Worm (Caenorhabditis elegans): ENCODE results near the gene ceh-60.
A peak's percentile ranks its signal among the peaks of the same experiment; 100 is the strongest.

ceh-60 gene

DNA sequence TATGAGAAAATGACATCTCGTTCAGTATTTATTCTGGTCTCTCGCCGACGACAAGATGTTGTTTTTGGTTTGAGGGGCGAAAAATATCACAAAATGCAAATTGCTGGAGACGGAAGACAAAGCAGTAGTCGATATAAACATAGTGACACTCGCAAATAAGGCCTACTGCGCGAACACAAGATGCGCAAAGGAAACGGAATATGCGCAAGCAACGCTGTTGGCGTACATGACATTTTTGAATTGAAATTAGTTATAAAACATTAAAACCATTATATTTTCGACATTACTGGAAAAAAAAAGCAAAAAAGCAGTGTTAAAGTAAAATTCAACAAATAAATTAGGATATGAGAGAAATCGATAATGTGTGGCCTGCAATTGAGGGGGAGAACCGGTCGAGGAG is 24.9 kb downstream of the ceh-60 start, which contains the start of gene cdf-1:
Gene cdf-1 (minus strand): TSS at position 136 of the 400 bp plus-strand sequence.
- TF ChIP-seq nhr-28 (tag; optimal IDR thresholded peaks at IDR 0.05) (no peak), ces-1 (GFP tag; optimal IDR thresholded peaks at IDR 0.05) (peak; percentile 29), unc-120 (tag; optimal IDR thresholded peaks at IDR 0.05; ENCODE audit: poor library complexity, severe bottlenecking) (no peak), lin-32 (GFP tag; optimal IDR thresholded peaks at IDR 0.05) (no peak), snpc-4 (tag; optimal IDR thresholded peaks at IDR 0.05) (no peak), tbx-8 (GFP tag; optimal IDR thresholded peaks at IDR 0.05) (no peak), hlh-1 (tag; optimal IDR thresholded peaks at IDR 0.05) (no peak), sptf-1 (tag; optimal IDR thresholded peaks at IDR 0.05) (peak; percentile 42), lsy-2 (tag; optimal IDR thresholded peaks at IDR 0.05) (no peak), unc-39 (tag; optimal IDR thresholded peaks at IDR 0.05) (no peak), mab-5 (tag; optimal IDR thresholded peaks at IDR 0.05) (no peak), zip-8 (tag; optimal IDR thresholded peaks at IDR 0.05) (no peak), drap-1 (GFP tag; optimal IDR thresholded peaks at IDR 0.05) (peak; percentile 23), M03D4.4 (tag; optimal IDR thresholded peaks at IDR 0.05) (no peak), mep-1 (tag; optimal IDR thresholded peaks at IDR 0.05) (peak; percentile 22), nhr-76 (tag; optimal IDR thresholded peaks at IDR 0.05) (no peak)

DNA sequence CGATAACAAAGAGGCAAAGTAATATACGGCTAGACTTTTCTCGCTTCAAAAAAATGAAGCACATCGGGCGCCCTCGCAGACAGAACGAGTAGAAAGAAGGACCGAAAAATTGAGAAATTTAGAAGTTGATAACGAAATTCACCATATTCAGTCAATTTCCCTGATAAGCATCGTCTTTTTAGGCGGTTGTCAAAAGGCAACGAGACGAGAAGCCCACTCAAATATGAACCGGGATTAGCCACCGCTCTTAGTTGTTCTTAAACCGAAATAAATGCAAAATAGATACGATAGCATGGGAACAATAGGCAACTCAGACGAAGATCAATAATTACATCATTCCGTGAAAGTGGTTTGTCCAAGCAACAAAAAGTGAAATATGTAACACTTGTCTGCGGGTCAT is 26.8 kb downstream of the ceh-60 start:
- TF ChIP-seq lin-13 (tag; optimal IDR thresholded peaks at IDR 0.05), result no peak
- TF ChIP-seq ceh-43 (GFP tag; optimal IDR thresholded peaks at IDR 0.05), result no peak
- TF ChIP-seq ztf-11 (tag; optimal IDR thresholded peaks at IDR 0.05), result no peak
- no peak for TF ChIP-seq blmp-1 (tag; optimal IDR thresholded peaks at IDR 0.05)
- no peak for TF ChIP-seq nhr-12 (tag; optimal IDR thresholded peaks at IDR 0.05)
- TF ChIP-seq sptf-1 (tag; optimal IDR thresholded peaks at IDR 0.05), result no peak
- no peak for TF ChIP-seq nhr-76 (tag; optimal IDR thresholded peaks at IDR 0.05)
- TF ChIP-seq ceh-39 (tag; optimal IDR thresholded peaks at IDR 0.05), result no peak
- TF ChIP-seq nhr-28 (tag; optimal IDR thresholded peaks at IDR 0.05), result no peak
- TF ChIP-seq mls-2 (tag; optimal IDR thresholded peaks at IDR 0.05), result no peak

DNA sequence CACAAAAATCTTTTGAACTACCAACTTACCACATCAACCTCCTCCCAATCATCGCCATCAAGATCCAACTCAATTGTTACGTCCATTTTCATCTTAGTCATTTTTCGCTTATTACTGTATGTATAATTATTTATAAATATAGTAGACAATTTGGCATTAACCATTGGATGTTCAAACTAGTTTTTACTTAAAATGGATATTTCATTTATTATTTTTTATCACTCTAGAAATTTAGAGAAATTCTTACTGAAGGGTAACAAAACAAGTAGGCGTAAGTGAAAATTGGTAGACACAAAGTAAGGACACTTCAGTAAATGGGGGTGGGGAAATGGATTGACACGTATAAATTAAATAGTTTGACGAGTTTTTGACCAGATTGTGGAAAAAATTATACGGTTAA is 30.2 kb downstream of the ceh-60 start, which contains the start of gene actl-1:
Gene actl-1 (minus strand): TSS at position 101 of the 400 bp plus-strand sequence.
- TF ChIP-seq nhr-237 (tag; optimal IDR thresholded peaks at IDR 0.05) (no peak), ceh-83 (GFP tag; optimal IDR thresholded peaks at IDR 0.05) (no peak), ceh-39 (tag; optimal IDR thresholded peaks at IDR 0.05) (no peak), zip-8 (tag; optimal IDR thresholded peaks at IDR 0.05) (no peak), unc-120 (tag; optimal IDR thresholded peaks at IDR 0.05; ENCODE audit: poor library complexity, severe bottlenecking) (no peak), sptf-1 (tag; optimal IDR thresholded peaks at IDR 0.05) (no peak), nhr-28 (tag; optimal IDR thresholded peaks at IDR 0.05) (no peak), elt-3 (tag; optimal IDR thresholded peaks at IDR 0.05) (no peak), ceh-43 (GFP tag; optimal IDR thresholded peaks at IDR 0.05) (no peak), bed-3 (GFP tag; optimal IDR thresholded peaks at IDR 0.05) (no peak), mep-1 (tag; optimal IDR thresholded peaks at IDR 0.05) (no peak), ztf-11 (tag; optimal IDR thresholded peaks at IDR 0.05) (no peak), mls-2 (tag; optimal IDR thresholded peaks at IDR 0.05) (no peak), lin-32 (GFP tag; optimal IDR thresholded peaks at IDR 0.05) (no peak), sem-2 (GFP tag; optimal IDR thresholded peaks at IDR 0.05) (no peak), ces-1 (GFP tag; optimal IDR thresholded peaks at IDR 0.05) (no peak), lin-13 (tag; optimal IDR thresholded peaks at IDR 0.05) (no peak), nhr-76 (tag; optimal IDR thresholded peaks at IDR 0.05) (no peak), lsy-2 (tag; optimal IDR thresholded peaks at IDR 0.05) (no peak), blmp-1 (tag; optimal IDR thresholded peaks at IDR 0.05) (no peak)

DNA sequence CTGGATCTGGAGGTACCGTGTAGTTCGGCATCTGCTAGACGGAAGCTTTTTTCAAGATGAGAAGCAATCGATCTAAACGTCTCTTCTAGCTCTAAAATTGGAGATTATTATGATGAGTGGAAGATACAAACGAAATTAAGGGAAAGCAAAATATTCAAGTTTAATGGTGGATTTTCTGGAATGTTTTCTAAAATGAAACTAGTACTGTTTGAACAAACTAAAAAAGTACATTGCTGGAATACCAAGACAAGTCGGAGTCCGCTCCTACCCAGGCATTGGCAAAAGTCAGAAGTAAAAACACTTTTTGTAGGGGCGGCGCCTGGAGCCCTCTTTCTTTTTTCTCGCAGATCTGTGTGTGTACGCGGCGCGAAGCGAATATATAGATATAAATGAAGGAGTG is 45.2 kb downstream of the ceh-60 start, which contains the start of gene gar-1:
Gene gar-1 (minus strand): TSS at position 101 of the 400 bp plus-strand sequence.
- no peak for TF ChIP-seq nhr-2 (tag; optimal IDR thresholded peaks at IDR 0.05)
- no peak for TF ChIP-seq elt-1 (tag; optimal IDR thresholded peaks at IDR 0.05; ENCODE audit: borderline replicate concordance, insufficient read depth)
- TF ChIP-seq nhr-12 (tag; optimal IDR thresholded peaks at IDR 0.05), result no peak
- TF ChIP-seq nhr-237 (tag; optimal IDR thresholded peaks at IDR 0.05), result no peak

DNA sequence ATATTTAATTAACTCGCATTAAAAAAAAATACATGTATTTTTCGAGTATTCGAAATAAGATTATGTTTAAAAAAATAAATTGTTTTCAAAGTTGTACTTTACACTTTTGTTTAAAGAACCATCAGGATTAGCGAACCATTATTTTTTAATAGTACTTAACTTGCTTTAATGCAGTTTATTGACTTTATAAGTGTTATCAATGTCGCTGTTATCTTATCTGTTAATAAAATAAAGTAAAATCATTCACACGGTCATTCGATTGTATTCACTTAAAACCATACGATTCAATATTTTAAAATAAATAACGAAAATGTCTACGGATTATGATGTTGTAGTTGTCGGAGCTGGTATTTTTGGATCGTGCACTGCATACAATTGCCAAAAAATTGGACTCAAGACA is 53.4 kb downstream of the ceh-60 start, which contains the start of gene C15B12.1:
Gene C15B12.1 (plus strand): TSS at position 271 of the 400 bp plus-strand sequence.
- TF ChIP-seq M03D4.4 (tag; optimal IDR thresholded peaks at IDR 0.05) (no peak), ztf-11 (tag; optimal IDR thresholded peaks at IDR 0.05) (no peak)

All from whole organism, mixed stage, embryonic.